Fruit fly (Drosophila melanogaster) whole organism, wandering third instar larva: ENCODE data around the gene Syn1.

Source experiments
- Rel ChIP-seq, 2 experiments: fragments of 200-800 bp; sonication (Bioruptor generic) in 1 of 2; optimal IDR thresholded peaks; 2 replicates in 1 of 2; 3 replicates in 1 of 2; lab custom pipeline; 2016 to 2019; ENCODE audit warnings: mild to moderate bottlenecking in 2 of 2, missing biosample characterization in 2 of 2, missing genetic modification characterization in 2 of 2, moderate library complexity in 1 of 2
- foxo ChIP-seq, 2 experiments: fragments of 200-800 bp; sonication (Bioruptor generic); optimal IDR thresholded peaks; 2 replicates in 1 of 2; 3 replicates in 1 of 2; lab custom pipeline; 2016 to 2017; ENCODE audit warnings: missing biosample characterization in 2 of 2, missing genetic modification characterization in 2 of 2
- jim ChIP-seq: fragments of 175-275, 200-325 bp; sonication (Bioruptor generic); optimal IDR thresholded peaks from 2 replicates; lab custom pipeline; 2016; ENCODE audit warnings: missing biosample characterization, mild to moderate bottlenecking, missing genetic modification characterization

dm6 chr3L:21756857-21757256 lies 13.5 kb downstream of the Syn1 start, which contains the start of gene CG14564:
- TF ChIP-seq Rel (GFP tag; optimal IDR thresholded peaks at IDR 0.05; lab: Kevin White, UChicago) (no peak), Rel (tag; optimal IDR thresholded peaks at IDR 0.05; lab: Kevin White, UChicago) (no peak), jim (GFP tag; lab: Kevin White, UChicago) (no peak), foxo (GFP tag; optimal IDR thresholded peaks at IDR 0.05; lab: Kevin White, UChicago) (no peak)
